Fruit fly (Drosophila melanogaster): Measurements from ENCODE around the gene CG1951.

The CG1951 gene

DNA sequence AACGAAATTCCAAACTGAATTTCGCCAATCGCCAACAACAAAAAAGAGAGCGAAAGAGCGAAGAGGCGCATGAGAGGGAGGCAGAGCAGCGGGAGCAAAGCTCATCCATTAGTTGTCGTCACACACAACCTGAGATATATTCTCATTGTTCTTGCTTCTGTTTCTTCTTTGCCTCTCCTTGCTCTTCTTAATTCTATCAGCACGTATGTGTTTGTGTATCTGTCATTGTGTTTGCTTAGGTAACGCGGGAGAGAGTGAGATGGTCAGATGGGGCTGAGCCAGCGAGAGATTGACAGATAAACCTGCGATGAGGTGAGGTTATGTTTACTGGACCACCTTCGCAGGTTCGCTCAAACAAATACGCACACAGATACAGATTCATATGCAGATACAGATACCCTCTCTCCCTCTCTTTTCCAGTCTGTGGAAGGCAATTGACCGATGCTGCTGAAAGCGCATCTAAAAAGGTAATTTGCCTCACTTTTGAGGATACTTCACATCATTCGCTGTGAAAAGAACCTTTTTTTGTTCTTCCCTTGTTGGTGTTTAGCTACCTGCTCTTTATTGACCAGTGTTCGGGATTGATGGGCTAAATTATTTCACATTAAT is 47.1 kb downstream of the CG1951 start:
- TF ChIP-seq CG15710 (tag; optimal IDR thresholded peaks at IDR 0.05): peak; percentile 22
- no peak for TF ChIP-seq rn (GFP tag; IDR thresholded peaks at IDR 0.05)
- no peak for TF ChIP-seq Pif1A (GFP tag; optimal IDR thresholded peaks at IDR 0.05)
- no peak for TF ChIP-seq CG9948 (tag; optimal IDR thresholded peaks at IDR 0.05)
- no peak for TF ChIP-seq CG17806 (tag; optimal IDR thresholded peaks at IDR 0.05)
- peak; percentile 5 for TF ChIP-seq CG34367 (tag; optimal IDR thresholded peaks at IDR 0.05)
- TF ChIP-seq CG32121 (GFP tag; IDR thresholded peaks at IDR 0.05): peak; percentile 45; the same call in 1 of the 2 replicates
- no peak for TF ChIP-seq CG4496 (GFP tag; IDR thresholded peaks at IDR 0.05)
- TF ChIP-seq D1 (tag; optimal IDR thresholded peaks at IDR 0.05): no peak
- peak; percentile 90 for TF ChIP-seq EcR (GFP tag; optimal IDR thresholded peaks at IDR 0.05)
- TF ChIP-seq CG8301 (tag; optimal IDR thresholded peaks at IDR 0.05): peak; percentile 6
- no peak for TF ChIP-seq fd96Ca (GFP tag; IDR thresholded peaks at IDR 0.05)
- peak; percentile 7 for TF ChIP-seq CG8159 (tag; optimal IDR thresholded peaks at IDR 0.05)
- TF ChIP-seq CG12605 (GFP tag; IDR thresholded peaks at IDR 0.05): no peak
- peak; percentile 48; the same call in 1 of the 2 replicates for TF ChIP-seq Ets98B (GFP tag; IDR thresholded peaks at IDR 0.05)
- TF ChIP-seq Pif1B (GFP tag; optimal IDR thresholded peaks at IDR 0.05): peak; percentile 43
- peak; percentile 41 for TF ChIP-seq Snoo (tag; optimal IDR thresholded peaks at IDR 0.05)
- peak; percentile 48 for TF ChIP-seq gl (tag; optimal IDR thresholded peaks at IDR 0.05)
- TF ChIP-seq CG13204 (GFP tag; optimal IDR thresholded peaks at IDR 0.05): peak; percentile 46
- TF ChIP-seq CG14655 (GFP tag; optimal IDR thresholded peaks at IDR 0.05): peak; percentile 19
- TF ChIP-seq CG10348 (GFP tag; IDR thresholded peaks at IDR 0.05): no peak

DNA sequence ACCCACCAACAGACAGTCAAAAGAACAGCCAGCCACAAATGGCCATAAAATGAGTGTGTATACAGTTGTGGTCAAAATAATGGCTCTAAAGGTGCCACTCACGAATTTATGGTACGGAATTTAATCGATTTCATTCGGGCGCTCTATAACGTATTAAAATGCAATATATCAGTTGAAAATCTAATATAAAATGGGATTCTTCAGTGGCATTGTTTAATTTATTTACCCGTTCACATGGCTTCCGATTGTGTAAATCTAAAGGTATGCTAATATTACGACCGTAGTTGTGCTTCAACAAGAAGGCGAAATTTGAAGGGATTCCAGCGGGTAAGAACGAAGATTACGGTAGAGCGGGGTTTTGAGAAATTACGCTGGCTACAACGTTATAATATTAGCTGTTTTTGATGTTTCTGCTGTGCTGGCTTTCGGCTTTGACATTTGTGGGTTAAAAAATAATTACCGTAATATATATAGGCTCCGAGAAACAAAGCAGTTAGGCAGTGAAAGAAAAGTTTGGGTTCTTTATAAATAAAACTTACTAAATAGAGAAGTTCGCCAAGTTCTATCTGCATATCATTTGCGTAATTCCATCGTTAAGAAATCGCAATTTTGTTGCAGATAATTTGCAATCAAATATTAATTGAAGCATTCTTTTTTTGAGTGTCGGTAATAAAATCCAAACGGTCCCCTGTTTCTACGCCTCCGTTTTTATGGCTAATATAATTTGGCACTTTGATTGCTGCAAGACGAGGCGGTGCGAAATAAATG is 48.8 kb downstream of the CG1951 start:
- TF ChIP-seq Ets98B (GFP tag; IDR thresholded peaks at IDR 0.05): no peak
- TF ChIP-seq CG9948 (tag; optimal IDR thresholded peaks at IDR 0.05): peak; percentile 45
- TF ChIP-seq CG8301 (tag; optimal IDR thresholded peaks at IDR 0.05): peak; percentile 44
- TF ChIP-seq CG15710 (tag; optimal IDR thresholded peaks at IDR 0.05): peak; percentile 43
- TF ChIP-seq rn (GFP tag; IDR thresholded peaks at IDR 0.05): no peak
- no peak for TF ChIP-seq D1 (tag; optimal IDR thresholded peaks at IDR 0.05)
- TF ChIP-seq CG34367 (tag; optimal IDR thresholded peaks at IDR 0.05): peak; percentile 46
- peak; percentile 18 for TF ChIP-seq CG13204 (GFP tag; optimal IDR thresholded peaks at IDR 0.05)
- no peak for TF ChIP-seq CG10348 (GFP tag; IDR thresholded peaks at IDR 0.05)
- peak; percentile 40 for TF ChIP-seq CG17806 (tag; optimal IDR thresholded peaks at IDR 0.05)
- TF ChIP-seq CG4496 (GFP tag; IDR thresholded peaks at IDR 0.05): 0 out of 3 replicates have a peak, but pooled peaks have one; percentile 43
- TF ChIP-seq Pif1A (GFP tag; optimal IDR thresholded peaks at IDR 0.05): peak; percentile 37
- no peak for TF ChIP-seq CG32121 (GFP tag; IDR thresholded peaks at IDR 0.05)
- TF ChIP-seq CG8159 (tag; optimal IDR thresholded peaks at IDR 0.05): peak; percentile 55
- no peak for TF ChIP-seq EcR (GFP tag; optimal IDR thresholded peaks at IDR 0.05)
- TF ChIP-seq CG14655 (GFP tag; optimal IDR thresholded peaks at IDR 0.05): peak; percentile 52
- peak; percentile 24 for TF ChIP-seq Snoo (tag; optimal IDR thresholded peaks at IDR 0.05)
- peak; percentile 28 for TF ChIP-seq Pif1B (GFP tag; optimal IDR thresholded peaks at IDR 0.05)

dm6 chr3R:29076609-29077008 is 49.6 kb downstream of the CG1951 start:
- TF ChIP-seq CG8159 (tag; optimal IDR thresholded peaks at IDR 0.05) (no peak), CG32121 (GFP tag; IDR thresholded peaks at IDR 0.05) (no peak), fd96Ca (GFP tag; IDR thresholded peaks at IDR 0.05) (no peak), Ets98B (GFP tag; IDR thresholded peaks at IDR 0.05) (no peak)

dm6 chr3R:29077572-29077971 is 50.5 kb downstream of the CG1951 start:
- TF ChIP-seq CG32121 (GFP tag; IDR thresholded peaks at IDR 0.05): peak; percentile 63; the same call in 1 of the 2 replicates
- TF ChIP-seq CG13204 (GFP tag; optimal IDR thresholded peaks at IDR 0.05): no peak

Measured in whole organism, pupa.